Fruit fly (Drosophila melanogaster) whole organism, embryonic: ENCODE measurements around the gene COX7AL2.

ENCODE experiments used
- Awh ChIP-seq: fragments of 200-800 bp; sonication (Bioruptor generic); IDR thresholded peaks from 2 replicates; pipeline ENCODE4, ENCODE4 v1.3.6; 2022; ENCODE audit warnings: missing biosample characterization, missing genetic modification characterization
- Bdp1 ChIP-seq: fragments of 200-800 bp; sonication (Bioruptor generic); optimal IDR thresholded peaks from 3 replicates; lab custom pipeline; 2016; ENCODE audit warnings: missing biosample characterization, missing genetic modification characterization
- CG10366 ChIP-seq: fragments of 200-800 bp; sonication (Bioruptor generic); IDR thresholded peaks from 2 replicates; pipeline ENCODE4 v1.3.6; 2022; ENCODE audit warnings: missing biosample characterization, missing genetic modification characterization
- CG11456 ChIP-seq: fragments of 200-800 bp; sonication (Bioruptor generic); IDR thresholded peaks from 3 replicates; pipeline ENCODE4 v1.3.6; 2022; ENCODE audit warnings: missing biosample characterization, missing genetic modification characterization
- CG13894 ChIP-seq: fragments of 200-800 bp; sonication (Bioruptor generic); optimal IDR thresholded peaks from 3 replicates; lab custom pipeline; 2018; ENCODE audit warnings: missing biosample characterization, mild to moderate bottlenecking, missing genetic modification characterization, moderate library complexity
- CG14441 ChIP-seq: fragments of 200-800 bp; sonication (Bioruptor generic); IDR thresholded peaks from 2 replicates; pipeline ENCODE4 v1.3.6; 2022; ENCODE audit warnings: missing biosample characterization, missing genetic modification characterization
- CG14667 ChIP-seq: fragments of 200-800 bp; sonication (Bioruptor generic); IDR thresholded peaks from 2 replicates; pipeline ENCODE4 v1.3.6; 2022; ENCODE audit warnings: missing biosample characterization, missing genetic modification characterization
- CG14710 ChIP-seq: fragments of 200-800 bp; sonication (Bioruptor generic); optimal IDR thresholded peaks from 3 replicates; lab custom pipeline; 2019; ENCODE audit warnings: missing biosample characterization, mild to moderate bottlenecking, missing genetic modification characterization, moderate library complexity
- CG17328 ChIP-seq: fragments of 200-800 bp; sonication (Bioruptor generic); IDR thresholded peaks from 2 replicates; pipeline ENCODE4 v1.3.6; 2022; ENCODE audit warnings: missing biosample characterization, missing genetic modification characterization
- CG17385 ChIP-seq: fragments of 200-800 bp; sonication (Bioruptor generic); optimal IDR thresholded peaks from 3 replicates; lab custom pipeline; 2018; ENCODE audit warnings: missing biosample characterization, mild to moderate bottlenecking, missing genetic modification characterization
- CG17568 ChIP-seq: fragments of 200-800 bp; sonication (Bioruptor generic); optimal IDR thresholded peaks from 2 replicates; lab custom pipeline; 2018; ENCODE audit warnings: missing biosample characterization, mild to moderate bottlenecking, missing genetic modification characterization, moderate library complexity
- CG2875 ChIP-seq: fragments of 200-800 bp; sonication (Bioruptor generic); optimal IDR thresholded peaks from 2 replicates; lab custom pipeline; 2017; ENCODE audit warnings: missing biosample characterization, mild to moderate bottlenecking, missing genetic modification characterization, missing genetic modification reagents
- CG3838 ChIP-seq: fragments of 200-800 bp; sonication (Bioruptor generic); optimal IDR thresholded peaks from 3 replicates; lab custom pipeline; 2016; ENCODE audit warnings: missing biosample characterization, missing genetic modification characterization
- CG6854 ChIP-seq: fragments of 200-800 bp; sonication (Bioruptor generic); optimal IDR thresholded peaks from 3 replicates; lab custom pipeline; 2017; ENCODE audit warnings: missing biosample characterization, mild to moderate bottlenecking, missing genetic modification characterization
- CG7745 ChIP-seq: fragments of 200-800 bp; sonication (Bioruptor generic); optimal IDR thresholded peaks from 2 replicates; lab custom pipeline; 2018; ENCODE audit warnings: missing biosample characterization, mild to moderate bottlenecking, missing genetic modification characterization, moderate library complexity
- CG7839 ChIP-seq: fragments of 200-800 bp; sonication (Bioruptor generic); optimal IDR thresholded peaks from 3 replicates; lab custom pipeline; 2018; ENCODE audit warnings: missing biosample characterization, mild to moderate bottlenecking, missing genetic modification characterization, moderate library complexity
- CG8089 ChIP-seq: fragments of 200-800 bp; sonication (Bioruptor generic); optimal IDR thresholded peaks from 3 replicates; lab custom pipeline; 2016; ENCODE audit warnings: missing biosample characterization, missing genetic modification characterization
- CG9609 ChIP-seq: fragments of 200-800 bp; sonication (Bioruptor generic); optimal IDR thresholded peaks from 3 replicates; lab custom pipeline; 2016; ENCODE audit warnings: missing biosample characterization, missing genetic modification characterization
- CHES-1-like ChIP-seq: fragments of 200-800 bp; sonication (Bioruptor generic); optimal IDR thresholded peaks from 2 replicates; lab custom pipeline; 2016; ENCODE audit warnings: missing biosample characterization, missing genetic modification characterization
- CoRest ChIP-seq: fragments of 200-800 bp; sonication (Bioruptor generic); optimal IDR thresholded peaks from 3 replicates; lab custom pipeline; 2018; ENCODE audit warnings: missing biosample characterization, mild to moderate bottlenecking, missing genetic modification characterization, moderate library complexity
- Dek ChIP-seq: fragments of 200-800 bp; sonication (Bioruptor generic); optimal IDR thresholded peaks from 3 replicates; lab custom pipeline; 2019; ENCODE audit warnings: missing biosample characterization, mild to moderate bottlenecking, missing genetic modification characterization, moderate library complexity
- GATAe ChIP-seq: fragments of 200-800 bp; sonication (Bioruptor generic); conservative IDR thresholded peaks from 2 replicates; pipeline ENCODE4 v1.3.6; 2022; ENCODE audit warnings: missing biosample characterization, missing genetic modification characterization
- HLH3B ChIP-seq: fragments of 200-800 bp; sonication (Bioruptor generic); IDR thresholded peaks from 2 replicates; pipeline ENCODE4 v1.3.6; 2022; ENCODE audit warnings: missing biosample characterization, missing genetic modification characterization
- Lim3 ChIP-seq: fragments of 200-800 bp; sonication (Bioruptor generic); IDR thresholded peaks from 2 replicates; pipeline ENCODE4 v1.3.6; 2022; ENCODE audit warnings: missing biosample characterization, missing genetic modification characterization
- Mad ChIP-seq: fragments of 200-800 bp; sonication (Bioruptor generic); optimal IDR thresholded peaks from 2 replicates; lab custom pipeline; 2016; ENCODE audit warnings: missing biosample characterization, missing genetic modification characterization
- Max ChIP-seq: fragments of 200-800 bp; sonication (Bioruptor generic); optimal IDR thresholded peaks from 2 replicates; lab custom pipeline; 2016; ENCODE audit warnings: missing biosample characterization, mild to moderate bottlenecking, missing genetic modification characterization
- Med ChIP-seq: fragments of 200-800 bp; sonication (Bioruptor generic); peaks from one replicate; lab custom pipeline; 2016; ENCODE audit warnings: missing biosample characterization, missing genetic modification characterization, mild to moderate bottlenecking, inconsistent platforms, moderate library complexity
- Neu2 ChIP-seq: fragments of 200-800 bp; sonication (Bioruptor generic); optimal IDR thresholded peaks from 3 replicates; lab custom pipeline; 2016; ENCODE audit warnings: missing biosample characterization, missing genetic modification characterization, borderline replicate concordance
- Optix ChIP-seq: fragments of 200-800 bp; sonication (Bioruptor generic); IDR thresholded peaks from 3 replicates; pipeline ENCODE4 v1.3.6; 2022; ENCODE audit warnings: missing biosample characterization, missing genetic modification characterization
- Rx ChIP-seq: fragments of 200-800 bp; sonication (Bioruptor generic); IDR thresholded peaks from 2 replicates; pipeline ENCODE4 v1.3.6; 2022; ENCODE audit warnings: missing biosample characterization, missing genetic modification characterization
- Side ChIP-seq: fragments of 200-800 bp; sonication (Bioruptor generic); optimal IDR thresholded peaks from 2 replicates; lab custom pipeline; 2016; ENCODE audit warnings: missing biosample characterization, missing genetic modification characterization
- YL-1 ChIP-seq: fragments of 200-800 bp; sonication (Bioruptor generic); optimal IDR thresholded peaks from 3 replicates; lab custom pipeline; 2017; ENCODE audit warnings: missing biosample characterization, mild to moderate bottlenecking, missing genetic modification characterization
- chm ChIP-seq: fragments of 200-800 bp; sonication (Bioruptor generic); IDR thresholded peaks from 2 replicates; pipeline ENCODE4 v1.3.6; 2022; ENCODE audit warnings: missing biosample characterization, missing genetic modification characterization
- chn ChIP-seq: fragments of 200-800 bp; sonication (Bioruptor generic); optimal IDR thresholded peaks from 2 replicates; lab custom pipeline; 2016; ENCODE audit warnings: missing biosample characterization, missing genetic modification characterization
- dati ChIP-seq: fragments of 200-800 bp; sonication (Bioruptor generic); IDR thresholded peaks from 2 replicates; pipeline ENCODE4 v1.3.6; 2022; ENCODE audit warnings: missing biosample characterization, missing genetic modification characterization
- dmrt99B ChIP-seq: fragments of 200-800 bp; sonication (Bioruptor generic); optimal IDR thresholded peaks from 2 replicates; lab custom pipeline; 2018; ENCODE audit warnings: missing biosample characterization, mild to moderate bottlenecking, missing genetic modification characterization, moderate library complexity
- emc ChIP-seq: fragments of 200-800 bp; sonication (Bioruptor generic); optimal IDR thresholded peaks from 2 replicates; lab custom pipeline; 2016; ENCODE audit warnings: missing biosample characterization, missing genetic modification characterization
- esg ChIP-seq: fragments of 200-800 bp; sonication (Bioruptor generic); conservative IDR thresholded peaks from 2 replicates; pipeline ENCODE4 v1.3.6; 2022; ENCODE audit warnings: missing biosample characterization, missing genetic modification characterization
- gem ChIP-seq: fragments of 200-800 bp; sonication (Bioruptor generic); optimal IDR thresholded peaks from 2 replicates; lab custom pipeline; 2019; ENCODE audit warnings: missing biosample characterization, mild to moderate bottlenecking, missing genetic modification characterization, moderate library complexity
- gro ChIP-seq: fragments of 200-800 bp; sonication (Bioruptor generic); optimal IDR thresholded peaks from 2 replicates; lab custom pipeline; 2016; ENCODE audit warnings: missing biosample characterization, missing genetic modification characterization
- ham ChIP-seq: fragments of 200-800 bp; sonication (Bioruptor generic); IDR thresholded peaks from 2 replicates; pipeline ENCODE4 v1.3.6; 2022; ENCODE audit warnings: missing biosample characterization, missing genetic modification characterization
- hbn ChIP-seq: fragments of 200-800 bp; sonication (Bioruptor generic); IDR thresholded peaks from 2 replicates; pipeline ENCODE4 v1.3.6; 2022; ENCODE audit warnings: missing biosample characterization, missing genetic modification characterization; ENCODE audit not compliant: partially characterized antibody
- insv ChIP-seq, 2 experiments: fragments of 200-800 bp; sonication (Bioruptor generic); optimal IDR thresholded peaks; 3 replicates each; lab custom pipeline; 2016 to 2018; ENCODE audit warnings: missing biosample characterization in 2 of 2, missing genetic modification characterization in 2 of 2
- org-1 ChIP-seq: fragments of 200-800 bp; sonication (Bioruptor generic); optimal IDR thresholded peaks from 2 replicates; lab custom pipeline; 2017; ENCODE audit warnings: missing biosample characterization, missing genetic modification characterization
- otp ChIP-seq: fragments of 200-800 bp; sonication (Bioruptor generic); IDR thresholded peaks from 3 replicates; pipeline ENCODE4, ENCODE4 v1.3.6; 2022; ENCODE audit warnings: missing biosample characterization, missing genetic modification characterization
- sens-2 ChIP-seq: fragments of 200-800 bp; sonication (Bioruptor generic); IDR thresholded peaks from 2 replicates; pipeline ENCODE4 v1.3.6; 2022; ENCODE audit warnings: missing biosample characterization, missing genetic modification characterization
- slp2 ChIP-seq: fragments of 200-800 bp; sonication (Bioruptor generic); optimal IDR thresholded peaks from 2 replicates; lab custom pipeline; 2016; ENCODE audit warnings: missing biosample characterization, missing genetic modification characterization
- so ChIP-seq: fragments of 200-800 bp; sonication (Bioruptor generic); IDR thresholded peaks from 3 replicates; pipeline ENCODE4 v1.3.6; 2022; ENCODE audit warnings: missing biosample characterization, missing genetic modification characterization
- toy ChIP-seq: fragments of 200-800 bp; sonication (Bioruptor generic); IDR thresholded peaks from 2 replicates; pipeline ENCODE4 v1.3.6; 2022; ENCODE audit warnings: missing biosample characterization, missing genetic modification characterization
- twi ChIP-seq: fragments of 200-800 bp; optimal IDR thresholded peaks from 2 replicates; lab custom pipeline; 2019; ENCODE audit warnings: missing biosample characterization, mild to moderate bottlenecking, missing genetic modification characterization, moderate library complexity
- wor ChIP-seq: fragments of 200-800 bp; sonication (Bioruptor generic); IDR thresholded peaks from 2 replicates; pipeline ENCODE4 v1.3.6; 2022; ENCODE audit warnings: missing biosample characterization, missing genetic modification characterization

COX7AL2 gene

dm6 chr2L:2189100-2189499 is 8.6 kb downstream of the COX7AL2 start (continued):
- TF ChIP-seq twi (peak; percentile 70), CHES-1-like (GFP tag; lab: Kevin White, UChicago) (no peak), Awh (GFP tag; lab: Robert Waterston, UW) (peak; percentile 71; the same call in 1 of the 2 replicates), CG17568 (GFP tag; lab: Kevin White, UChicago) (peak; percentile 14), CG3838 (no peak), Optix (peak; percentile 59; the same call in 1 of the 3 replicates), dati (no peak), hbn (no peak), toy (GFP tag; lab: Robert Waterston, UW) (no peak), chm (peak; percentile 83; the same call in 1 of the 2 replicates), dmrt99B (tag; lab: Kevin White, UChicago) (peak; percentile 56), CG17328 (GFP tag; lab: Robert Waterston, UW) (peak; percentile 85), otp (GFP tag; lab: Robert Waterston, UW) (peak; percentile 70; the same call in 2 of the 3 replicates), Mad (GFP tag; lab: Kevin White, UChicago) (peak; percentile 53), Dek (no peak), gro (GFP tag; lab: Kevin White, UChicago) (no peak), Lim3 (no peak), CG6854 (GFP tag; lab: Kevin White, UChicago) (no peak), org-1 (GFP tag; lab: Kevin White, UChicago) (peak; percentile 21), emc (GFP tag; lab: Kevin White, UChicago) (no peak), Bdp1 (peak; percentile 49), CG2875 (peak; percentile 64), GATAe (GFP tag; lab: Robert Waterston, UW) (no peak), Neu2 (GFP tag; lab: Kevin White, UChicago) (no peak), HLH3B (GFP tag; lab: Robert Waterston, UW) (peak; percentile 51; the same call in 1 of the 2 replicates), ham (no peak), esg (GFP tag; lab: Robert Waterston, UW) (peak; percentile 40; the same call in 1 of the 2 replicates), Rx (GFP tag; lab: Robert Waterston, UW) (peak; percentile 39; the same call in 1 of the 2 replicates), gem (tag; lab: Kevin White, UChicago) (peak; percentile 84), insv (GFP tag; optimal IDR thresholded peaks at IDR 0.05; lab: Kevin White, UChicago) (no peak), CG7745 (tag; lab: Kevin White, UChicago) (no peak), CG14667 (GFP tag; lab: Robert Waterston, UW) (peak; percentile 52; the same call in 1 of the 2 replicates), Max (GFP tag; lab: Kevin White, UChicago) (peak; percentile 35), chn (GFP tag; lab: Kevin White, UChicago) (peak; percentile 79), CG11456 (GFP tag; lab: Robert Waterston, UW) (no peak), so (GFP tag; lab: Robert Waterston, UW) (no peak), sens-2 (peak; percentile 70), wor (no peak), Side (GFP tag; lab: Kevin White, UChicago) (peak; percentile 67), CG17385 (GFP tag; lab: Kevin White, UChicago) (peak; percentile 17), CG14441 (0 out of 2 replicates have a peak, but pooled peaks have one; percentile 7), CG9609 (peak; percentile 66), CG7839 (tag; lab: Kevin White, UChicago) (peak; percentile 71), YL-1 (GFP tag; lab: Kevin White, UChicago) (no peak), Med (GFP tag; lab: Kevin White, UChicago) (peak; percentile 92), slp2 (GFP tag; lab: Kevin White, UChicago) (peak; percentile 59), CG13894 (no peak), CG10366 (GFP tag; lab: Robert Waterston, UW) (peak; percentile 37; the same call in 1 of the 2 replicates), CG8089 (peak; percentile 75), CoRest (tag; lab: Kevin White, UChicago) (peak; percentile 68), CG14710 (tag; lab: Kevin White, UChicago) (peak; percentile 85)
